Fruit fly (Drosophila melanogaster): ENCODE data around the gene CG7953.

The CG7953 gene

dm6 chr2L:13847625-13848024 is at the start of gene CG7953:
Gene CG7953 (plus strand): TSS chr2L:13847925.
- no peak for TF ChIP-seq CG8478 (optimal IDR thresholded peaks at IDR 0.05)

- TF ChIP-seq pan (optimal IDR thresholded peaks at IDR 0.05) (no peak), EcR (GFP tag; optimal IDR thresholded peaks at IDR 0.05) (no peak), psq (optimal IDR thresholded peaks at IDR 0.05) (no peak), usp (GFP tag; optimal IDR thresholded peaks at IDR 0.05) (no peak)
Measured at dm6 chr2L:13801166-13801565, 46.6 kb upstream of the CG7953 start.

DNA sequence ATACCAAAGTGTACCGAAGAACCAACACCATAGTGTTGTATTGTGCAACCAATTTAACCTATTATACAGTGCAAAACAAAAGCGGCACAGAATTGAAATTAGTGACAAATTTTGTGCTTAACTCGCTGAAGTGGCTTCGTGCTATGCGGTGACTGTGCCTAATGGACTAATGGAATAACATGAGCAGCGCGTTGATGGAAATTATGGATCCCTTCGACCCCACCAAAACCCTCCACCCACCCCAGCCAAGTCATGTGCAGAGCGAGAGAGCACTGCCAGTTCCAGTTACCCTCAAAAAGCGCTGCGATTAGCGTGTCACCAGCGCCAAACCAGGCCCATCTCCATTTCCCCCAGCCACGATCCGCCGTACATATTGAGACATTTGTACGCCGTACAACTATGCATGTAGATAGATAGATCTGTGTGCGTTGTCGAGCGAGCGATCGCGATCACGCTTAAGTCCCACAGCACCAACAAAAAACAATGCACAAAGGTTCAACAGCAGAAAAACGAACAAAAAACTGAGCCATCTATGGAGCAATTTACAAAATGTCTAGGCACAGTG is 45.6 kb upstream of the CG7953 start:
- TF ChIP-seq EcR (GFP tag; optimal IDR thresholded peaks at IDR 0.05), result no peak
- TF ChIP-seq usp (GFP tag; optimal IDR thresholded peaks at IDR 0.05), result no peak
- TF ChIP-seq Dll (optimal IDR thresholded peaks at IDR 0.05), result no peak
- TF ChIP-seq pan (optimal IDR thresholded peaks at IDR 0.05), result no peak
- TF ChIP-seq CG8478 (optimal IDR thresholded peaks at IDR 0.05), result no peak
- no peak for TF ChIP-seq psq (optimal IDR thresholded peaks at IDR 0.05)

dm6 chr2L:13803032-13803661 is 44.6 kb upstream of the CG7953 start, which contains the start of gene CAH1:
Gene CAH1 (plus strand): TSS chr2L:13803626.
- no peak for TF ChIP-seq EcR (GFP tag; optimal IDR thresholded peaks at IDR 0.05)
- no peak for TF ChIP-seq Dll (optimal IDR thresholded peaks at IDR 0.05)
- TF ChIP-seq psq (optimal IDR thresholded peaks at IDR 0.05), result no peak
- TF ChIP-seq CG8478 (optimal IDR thresholded peaks at IDR 0.05), result no peak
- no peak for TF ChIP-seq usp (GFP tag; optimal IDR thresholded peaks at IDR 0.05)
- no peak for TF ChIP-seq pan (optimal IDR thresholded peaks at IDR 0.05)

- TF ChIP-seq CG8478 (optimal IDR thresholded peaks at IDR 0.05) (no peak), usp (GFP tag; optimal IDR thresholded peaks at IDR 0.05) (no peak), EcR (GFP tag; optimal IDR thresholded peaks at IDR 0.05) (no peak)
Measured at dm6 chr2L:13803805-13804560, 43.7 kb upstream of the CG7953 start.

- TF ChIP-seq EcR (GFP tag; optimal IDR thresholded peaks at IDR 0.05), result no peak
- no peak for TF ChIP-seq pan (optimal IDR thresholded peaks at IDR 0.05)
- no peak for TF ChIP-seq usp (GFP tag; optimal IDR thresholded peaks at IDR 0.05)
- no peak for TF ChIP-seq psq (optimal IDR thresholded peaks at IDR 0.05)
- no peak for TF ChIP-seq CG8478 (optimal IDR thresholded peaks at IDR 0.05)
- TF ChIP-seq Dll (optimal IDR thresholded peaks at IDR 0.05), result no peak
Measured at dm6 chr2L:13804561-13805067, 43.1 kb upstream of the CG7953 start.

DNA sequence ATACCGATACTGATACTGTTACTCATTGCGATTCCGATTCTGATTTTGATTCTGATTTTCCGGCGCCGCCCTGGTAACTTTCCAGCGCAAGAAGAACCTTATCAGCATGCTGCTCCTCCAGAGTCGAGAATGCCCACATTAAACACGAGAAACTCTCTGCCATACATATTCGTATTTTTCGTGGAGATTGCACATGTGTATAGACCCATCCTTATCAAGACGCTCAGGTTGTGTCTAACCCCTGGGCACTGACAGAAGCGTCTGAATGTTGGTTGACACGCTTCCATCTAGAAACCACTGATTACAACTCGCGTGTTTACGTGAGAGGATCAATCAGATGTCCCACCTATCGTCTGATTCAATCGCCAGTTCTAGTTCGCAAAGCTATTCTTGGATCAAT is 42.6 kb upstream of the CG7953 start:
- TF ChIP-seq psq (optimal IDR thresholded peaks at IDR 0.05) (no peak), Dll (optimal IDR thresholded peaks at IDR 0.05) (no peak), pan (optimal IDR thresholded peaks at IDR 0.05) (no peak), usp (GFP tag; optimal IDR thresholded peaks at IDR 0.05) (no peak), EcR (GFP tag; optimal IDR thresholded peaks at IDR 0.05) (no peak), CG8478 (optimal IDR thresholded peaks at IDR 0.05) (no peak)

- TF ChIP-seq usp (GFP tag; optimal IDR thresholded peaks at IDR 0.05), result no peak
- no peak for TF ChIP-seq pan (optimal IDR thresholded peaks at IDR 0.05)
- no peak for TF ChIP-seq CG8478 (optimal IDR thresholded peaks at IDR 0.05)
- TF ChIP-seq Dll (optimal IDR thresholded peaks at IDR 0.05), result no peak
- no peak for TF ChIP-seq psq (optimal IDR thresholded peaks at IDR 0.05)
- TF ChIP-seq EcR (GFP tag; optimal IDR thresholded peaks at IDR 0.05), result no peak
Measured at dm6 chr2L:13807097-13807496, 40.6 kb upstream of the CG7953 start.

dm6 chr2L:13807959-13808358 is 39.8 kb upstream of the CG7953 start:
- no peak for TF ChIP-seq usp (GFP tag; optimal IDR thresholded peaks at IDR 0.05)
- no peak for TF ChIP-seq EcR (GFP tag; optimal IDR thresholded peaks at IDR 0.05)
- TF ChIP-seq CG8478 (optimal IDR thresholded peaks at IDR 0.05), result no peak
- TF ChIP-seq psq (optimal IDR thresholded peaks at IDR 0.05), result no peak
- TF ChIP-seq Dll (optimal IDR thresholded peaks at IDR 0.05), result no peak
- TF ChIP-seq pan (optimal IDR thresholded peaks at IDR 0.05), result no peak

- no peak for TF ChIP-seq pan (optimal IDR thresholded peaks at IDR 0.05)
- TF ChIP-seq usp (GFP tag; optimal IDR thresholded peaks at IDR 0.05), result no peak
- TF ChIP-seq EcR (GFP tag; optimal IDR thresholded peaks at IDR 0.05), result no peak
- no peak for TF ChIP-seq CG8478 (optimal IDR thresholded peaks at IDR 0.05)
Measured at dm6 chr2L:13811323-13811722, 36.4 kb upstream of the CG7953 start, which contains the start of the genes Adat1 and CG16865. Gene Adat1 (minus strand): TSS chr2L:13811474. Gene CG16865 (plus strand): TSS chr2L:13811522.

- no peak for TF ChIP-seq pan (optimal IDR thresholded peaks at IDR 0.05)
- no peak for TF ChIP-seq psq (optimal IDR thresholded peaks at IDR 0.05)
- no peak for TF ChIP-seq CG8478 (optimal IDR thresholded peaks at IDR 0.05)
- TF ChIP-seq EcR (GFP tag; optimal IDR thresholded peaks at IDR 0.05), result no peak
- no peak for TF ChIP-seq usp (GFP tag; optimal IDR thresholded peaks at IDR 0.05)
- no peak for TF ChIP-seq Dll (optimal IDR thresholded peaks at IDR 0.05)
Measured at dm6 chr2L:13813156-13813555, 34.6 kb upstream of the CG7953 start, which contains the start of gene CG16888. Gene CG16888 (minus strand): TSS chr2L:13813256.

DNA sequence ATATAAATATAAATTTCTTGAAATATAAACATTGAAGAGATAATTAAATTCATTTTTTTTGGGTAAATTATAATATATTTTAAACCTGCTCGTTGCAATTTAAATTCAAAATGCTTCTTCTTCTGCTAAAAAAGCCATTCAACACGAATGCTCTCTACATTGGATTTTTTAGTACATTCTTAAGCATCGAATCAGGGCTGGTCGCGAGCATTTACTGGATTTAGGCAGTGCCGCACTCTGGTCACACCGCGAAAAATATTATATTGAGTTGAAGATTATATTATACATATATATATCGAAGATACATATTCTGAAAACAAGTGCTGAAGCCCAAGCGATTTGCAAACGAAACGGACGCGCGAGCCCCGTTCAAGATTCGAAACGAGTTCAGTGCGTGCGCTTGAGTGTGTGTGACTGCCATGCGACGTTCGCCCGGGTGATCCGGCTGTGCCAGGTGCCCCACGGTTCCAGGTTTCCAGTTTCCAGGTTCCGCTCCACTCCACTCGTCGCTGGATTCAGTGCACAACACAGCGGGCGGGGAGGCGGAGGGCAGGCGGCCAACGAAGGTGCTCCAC is 34.0 kb upstream of the CG7953 start, which contains the start of gene Sos:
Gene Sos (plus strand): TSS at position 213 of the 575 bp plus-strand sequence.
- TF ChIP-seq psq (optimal IDR thresholded peaks at IDR 0.05) (no peak), Dll (optimal IDR thresholded peaks at IDR 0.05) (no peak), CG8478 (optimal IDR thresholded peaks at IDR 0.05) (no peak), usp (GFP tag; optimal IDR thresholded peaks at IDR 0.05) (no peak), EcR (GFP tag; optimal IDR thresholded peaks at IDR 0.05) (no peak), pan (optimal IDR thresholded peaks at IDR 0.05) (no peak)
